Worm (Caenorhabditis elegans) whole organism, L4 larva: ENCODE data around the gene F09C6.11.

ENCODE experiments used
- F44E2.7 ChIP-seq: fragments of 200-800 bp; sonication (Bioruptor generic); IDR thresholded peaks from 2 replicates; pipeline ENCODE4 v2.1.2; 2022; ENCODE audit warnings: missing genetic modification characterization, missing compliant biosample characterization
- aha-1 ChIP-seq: fragments of 150-350 bp; peaks from one replicate; lab custom pipeline; 2014; ENCODE audit warnings: missing biosample characterization, missing genetic modification characterization
- cey-2 ChIP-seq: sonication (generic microtip); optimal IDR thresholded peaks from 3 replicates; lab custom pipeline; 2017; ENCODE audit warnings: missing genetic modification characterization, mild to moderate bottlenecking, missing compliant biosample characterization, antibody characterized with exemption, borderline replicate concordance; ENCODE audit not compliant: insufficient read depth
- dpl-1 ChIP-seq: fragments of 150-350 bp; optimal IDR thresholded peaks from 2 replicates; lab custom pipeline; 2014; ENCODE audit warnings: missing biosample characterization, missing genetic modification reagents, missing genetic modification characterization
- egl-43 ChIP-seq: fragments of 200-800 bp; sonication (Bioruptor generic); IDR thresholded peaks from 2 replicates; pipeline ENCODE4 v1.3.6; 2022; ENCODE audit warnings: missing genetic modification reagents, missing genetic modification characterization, missing compliant biosample characterization
- fkh-10 ChIP-seq: fragments of 150-350 bp; optimal IDR thresholded peaks from 2 replicates; lab custom pipeline; 2014; ENCODE audit warnings: missing biosample characterization, missing genetic modification reagents, missing genetic modification characterization
- gei-8 ChIP-seq: fragments of 200-800 bp; sonication (Bioruptor generic); optimal IDR thresholded peaks from 2 replicates; lab custom pipeline; 2018; ENCODE audit warnings: mild to moderate bottlenecking, missing genetic modification characterization, missing compliant biosample characterization
- hlh-30 ChIP-seq: sonication (generic microtip); optimal IDR thresholded peaks from 2 replicates; lab custom pipeline; 2017; ENCODE audit warnings: antibody characterized with exemption, mild to moderate bottlenecking, missing genetic modification characterization, missing compliant biosample characterization; ENCODE audit not compliant: insufficient read depth
- nhr-102 ChIP-seq: sonication (generic microtip); optimal IDR thresholded peaks from 2 replicates; lab custom pipeline; 2016; ENCODE audit warnings: mild to moderate bottlenecking, missing genetic modification characterization, moderate library complexity, missing compliant biosample characterization
- nhr-42 ChIP-seq: fragments of 200-800 bp; sonication (Bioruptor generic); IDR thresholded peaks from 2 replicates; pipeline ENCODE4 v1.3.6; 2022; ENCODE audit warnings: missing genetic modification characterization, missing compliant biosample characterization
- pha-4 ChIP-seq, 2 experiments: fragments of 150-350 bp in 1 of 2; fragments of 200-800 bp in 1 of 2; sonication (Bioruptor generic) in 1 of 2; IDR thresholded peaks in 1 of 2; optimal IDR thresholded peaks in 1 of 2; 2 replicates each; pipeline versions ENCODE4 v1.3.6 to Lab custom; 2014 to 2022; ENCODE audit warnings: missing genetic modification characterization in 2 of 2, missing genetic modification reagents in 2 of 2, missing biosample characterization in 1 of 2, missing compliant biosample characterization in 1 of 2
- pqm-1 ChIP-seq: sonication (generic microtip); optimal IDR thresholded peaks from 2 replicates; lab custom pipeline; 2017; ENCODE audit warnings: missing biosample characterization, missing genetic modification characterization

- TF ChIP-seq hlh-30 (tag; lab: Kevin White, UChicago) (no peak), F44E2.7 (GFP tag; lab: Robert Waterston, UW) (no peak), gei-8 (GFP tag; lab: Kevin White, UChicago) (no peak), pqm-1 (peak; percentile 88), dpl-1 (no peak), egl-43 (GFP tag; lab: Robert Waterston, UW) (no peak), fkh-10 (GFP tag; lab: Kevin White, UChicago) (no peak), cey-2 (tag; lab: Kevin White, UChicago) (no peak), pha-4 (GFP tag; IDR thresholded peaks at IDR 0.05; lab: Robert Waterston, UW) (no peak), pha-4 (tag; optimal IDR thresholded peaks at IDR 0.05; lab: Kevin White, UChicago) (no peak), aha-1 (tag; lab: Kevin White, UChicago) (no peak), nhr-102 (tag; lab: Kevin White, UChicago) (no peak), nhr-42 (GFP tag; lab: Robert Waterston, UW) (no peak)
These were observed 41.8 kb downstream of the F09C6.11 start for ce11 chrV:16840283-16840682.
